Worm (Caenorhabditis elegans) whole organism, late embryonic: ENCODE results near the gene K02D10.4.

Experiments used
- ama-1 ChIP-seq: fragments of 150-350 bp; optimal IDR thresholded peaks from 2 replicates; lab custom pipeline; 2014
- ceh-14 ChIP-seq: sonication (generic microtip); optimal IDR thresholded peaks from 2 replicates; lab custom pipeline; 2016; ENCODE audit warnings: missing genotype, missing genetic modification characterization, missing compliant biosample characterization
- ets-4 ChIP-seq: sonication (generic microtip); optimal IDR thresholded peaks from 2 replicates; lab custom pipeline; 2016; ENCODE audit warnings: missing genetic modification characterization, missing compliant biosample characterization
- syd-9 ChIP-seq: sonication (generic microtip); optimal IDR thresholded peaks from 2 replicates; lab custom pipeline; 2016; ENCODE audit warnings: mild to moderate bottlenecking, missing genetic modification characterization, moderate library complexity, missing compliant biosample characterization
- tbx-7 ChIP-seq: sonication (generic microtip); optimal IDR thresholded peaks from 2 replicates; lab custom pipeline; 2016; ENCODE audit warnings: missing genotype, missing genetic modification characterization, missing compliant biosample characterization
- unc-86 ChIP-seq: sonication (generic microtip); optimal IDR thresholded peaks from 2 replicates; lab custom pipeline; 2016; ENCODE audit warnings: missing genetic modification characterization, missing compliant biosample characterization

ce11 chrIII:8761040-8761654 lies 18.7 kb downstream of the K02D10.4 start, which contains the start of gene aak-1:
- TF ChIP-seq ama-1 (lab: Kevin White, UChicago) = no peak
- no peak for TF ChIP-seq ceh-14 (tag; lab: Kevin White, UChicago)
- TF ChIP-seq tbx-7 (tag; lab: Kevin White, UChicago) = no peak
- no peak for TF ChIP-seq unc-86 (tag; lab: Kevin White, UChicago)
- TF ChIP-seq syd-9 (tag; lab: Kevin White, UChicago) = no peak
- no peak for TF ChIP-seq ets-4 (tag; lab: Kevin White, UChicago)
